Fruit fly (Drosophila melanogaster): ENCODE data around the gene CG33124.

- TF ChIP-seq CTCF (optimal IDR thresholded peaks at IDR 0.05) (no peak), CG8478 (optimal IDR thresholded peaks at IDR 0.05) (no peak)
Measured at dm6 chr2L:2162729-2163567, 46.0 kb downstream of the CG33124 start.

Measured in S2 (cell line).